Fruit fly (Drosophila melanogaster): Measurements from ENCODE around the gene CG10597.

CG10597 gene

DNA sequence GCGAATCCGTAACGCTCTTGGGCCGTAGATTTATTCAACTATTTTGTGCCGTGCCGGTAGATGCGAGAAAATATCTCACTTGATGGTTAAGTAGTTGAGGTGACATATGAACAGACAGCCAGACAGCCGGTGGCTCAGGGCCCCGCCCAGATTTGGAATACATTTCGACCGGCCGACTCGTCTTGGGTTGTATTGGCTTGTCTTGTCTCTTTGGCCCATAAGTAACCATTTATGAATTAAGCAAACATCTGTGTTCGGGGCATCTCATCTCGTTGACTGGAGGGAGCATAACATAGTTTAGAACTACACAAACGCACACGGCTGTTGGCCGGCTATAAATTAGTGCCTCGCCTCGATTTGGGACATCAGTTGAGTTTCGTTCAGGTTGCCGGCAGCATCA is 24.8 kb downstream of the CG10597 start, which contains the start of gene CG32564:
Gene CG32564 (plus strand): TSS at position 362 of the 400 bp plus-strand sequence.
- TF ChIP-seq Hr83 (GFP tag; optimal IDR thresholded peaks at IDR 0.05; ENCODE audit: poor library complexity, severe bottlenecking) (no peak), Dfd (GFP tag; optimal IDR thresholded peaks at IDR 0.05) (no peak), ey (GFP tag; optimal IDR thresholded peaks at IDR 0.05) (no peak), Sp1 (GFP tag; optimal IDR thresholded peaks at IDR 0.05) (no peak), N (GFP tag; optimal IDR thresholded peaks at IDR 0.05) (no peak), Myc (optimal IDR thresholded peaks at IDR 0.05) (no peak), h (GFP tag; optimal IDR thresholded peaks at IDR 0.05) (no peak), rgr (GFP tag; optimal IDR thresholded peaks at IDR 0.05) (no peak), HLH106 (tag; optimal IDR thresholded peaks at IDR 0.05) (no peak), sv (GFP tag; optimal IDR thresholded peaks at IDR 0.05) (no peak), dsf (GFP tag; optimal IDR thresholded peaks at IDR 0.05; ENCODE audit: borderline replicate concordance) (no peak), GATAd (GFP tag; optimal IDR thresholded peaks at IDR 0.05) (no peak), foxo (GFP tag; optimal IDR thresholded peaks at IDR 0.05) (no peak), dmrt93B (GFP tag; optimal IDR thresholded peaks at IDR 0.05) (no peak), woc (GFP tag; optimal IDR thresholded peaks at IDR 0.05) (no peak), jim (GFP tag; optimal IDR thresholded peaks at IDR 0.05) (no peak)

DNA sequence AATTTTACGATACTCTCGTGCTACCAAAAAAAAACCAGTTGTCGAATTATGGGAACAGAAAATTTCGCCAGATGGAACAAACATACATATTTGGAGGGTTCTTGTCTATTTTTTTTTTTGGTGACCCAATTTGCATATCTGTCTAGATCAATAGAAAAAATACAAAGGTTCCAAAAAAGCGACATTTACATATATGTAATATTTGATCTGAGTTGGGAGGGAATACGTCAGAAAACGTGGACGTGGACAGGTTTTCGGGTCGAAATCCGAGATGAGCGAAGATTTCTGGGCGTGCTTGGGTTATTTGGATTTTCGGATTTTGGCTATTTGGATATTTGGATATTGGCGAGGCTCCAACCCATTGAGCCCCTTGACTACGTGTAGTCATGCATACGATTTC is 25.8 kb downstream of the CG10597 start:
- TF ChIP-seq br (GFP tag; optimal IDR thresholded peaks at IDR 0.05) = no peak
- TF ChIP-seq tai (GFP tag; optimal IDR thresholded peaks at IDR 0.05) = no peak
- TF ChIP-seq foxo (GFP tag; optimal IDR thresholded peaks at IDR 0.05) = no peak
- TF ChIP-seq CG9705 (GFP tag; optimal IDR thresholded peaks at IDR 0.05) = no peak
- no peak for TF ChIP-seq dmrt93B (GFP tag; optimal IDR thresholded peaks at IDR 0.05)
- no peak for TF ChIP-seq N (GFP tag; optimal IDR thresholded peaks at IDR 0.05)
- no peak for TF ChIP-seq ey (GFP tag; optimal IDR thresholded peaks at IDR 0.05)
- TF ChIP-seq Abd-B (GFP tag; optimal IDR thresholded peaks at IDR 0.05) = no peak
- TF ChIP-seq GATAd (GFP tag; optimal IDR thresholded peaks at IDR 0.05) = no peak
- TF ChIP-seq lola (GFP tag; optimal IDR thresholded peaks at IDR 0.05) = no peak
- TF ChIP-seq Sp1 (GFP tag; optimal IDR thresholded peaks at IDR 0.05) = no peak
- no peak for TF ChIP-seq Hr78 (GFP tag; optimal IDR thresholded peaks at IDR 0.05)
- TF ChIP-seq CrebA (GFP tag; optimal IDR thresholded peaks at IDR 0.05; ENCODE audit: borderline replicate concordance) = no peak
- no peak for TF ChIP-seq Myc (optimal IDR thresholded peaks at IDR 0.05)
- TF ChIP-seq Dfd (GFP tag; optimal IDR thresholded peaks at IDR 0.05) = no peak

DNA sequence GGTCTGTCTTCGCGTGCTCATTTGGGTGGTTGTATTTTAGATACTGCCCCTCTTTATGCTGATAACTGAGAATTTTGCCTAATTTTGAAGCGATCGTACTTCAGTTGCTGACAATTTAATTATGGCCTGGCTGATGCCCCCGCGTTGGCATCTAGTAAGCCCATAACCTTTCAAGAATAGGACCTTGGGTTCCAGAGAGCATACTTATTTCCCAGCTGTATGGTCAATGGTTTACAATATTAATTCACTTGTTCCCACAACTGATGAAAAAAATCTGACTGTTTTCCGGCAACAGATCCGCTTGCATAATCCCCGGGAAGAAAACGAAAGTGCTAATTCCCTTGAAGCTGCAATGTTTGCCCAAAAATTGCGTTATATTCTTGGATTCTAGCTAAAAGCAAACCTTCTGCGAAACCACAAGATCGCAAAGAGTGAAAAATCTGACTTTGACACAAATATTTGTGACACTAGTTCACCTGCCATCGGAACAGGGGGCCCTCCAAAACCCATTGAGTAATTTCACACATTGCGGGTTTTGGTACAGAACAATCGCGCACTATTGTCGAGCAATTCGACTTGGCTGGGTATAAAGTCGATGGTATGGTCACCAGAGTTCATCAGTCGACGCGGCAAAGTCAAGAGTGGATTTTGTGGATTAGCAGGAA is 28.2 kb downstream of the CG10597 start, which contains the start of the genes TTLL1A and CG5070:
Gene TTLL1A (minus strand): TSS at position 101 of the 665 bp plus-strand sequence.
Gene CG5070 (plus strand): TSS at position 615 of the 665 bp plus-strand sequence.
- TF ChIP-seq rgr (GFP tag; optimal IDR thresholded peaks at IDR 0.05) (no peak), Hnf4 (GFP tag; optimal IDR thresholded peaks at IDR 0.05) (no peak), dl (GFP tag; optimal IDR thresholded peaks at IDR 0.05; ENCODE audit: insufficient read depth in 1 of 2, partially characterized antibody in 2 of 2) (no peak), sage (GFP tag; optimal IDR thresholded peaks at IDR 0.05) (no peak), woc (GFP tag; optimal IDR thresholded peaks at IDR 0.05) (no peak), usp (GFP tag; optimal IDR thresholded peaks at IDR 0.05) (no peak), br (GFP tag; optimal IDR thresholded peaks at IDR 0.05) (no peak), HLH106 (tag; optimal IDR thresholded peaks at IDR 0.05) (no peak), OdsH (GFP tag; optimal IDR thresholded peaks at IDR 0.05) (no peak), h (GFP tag; optimal IDR thresholded peaks at IDR 0.05) (no peak), pan (optimal IDR thresholded peaks at IDR 0.05) (no peak), foxo (GFP tag; optimal IDR thresholded peaks at IDR 0.05) (no peak), Dif (GFP tag; optimal IDR thresholded peaks at IDR 0.05; ENCODE audit: partially characterized antibody) (no peak), Mio (GFP tag; optimal IDR thresholded peaks at IDR 0.05) (no peak), dsf (GFP tag; optimal IDR thresholded peaks at IDR 0.05; ENCODE audit: borderline replicate concordance) (no peak)

DNA sequence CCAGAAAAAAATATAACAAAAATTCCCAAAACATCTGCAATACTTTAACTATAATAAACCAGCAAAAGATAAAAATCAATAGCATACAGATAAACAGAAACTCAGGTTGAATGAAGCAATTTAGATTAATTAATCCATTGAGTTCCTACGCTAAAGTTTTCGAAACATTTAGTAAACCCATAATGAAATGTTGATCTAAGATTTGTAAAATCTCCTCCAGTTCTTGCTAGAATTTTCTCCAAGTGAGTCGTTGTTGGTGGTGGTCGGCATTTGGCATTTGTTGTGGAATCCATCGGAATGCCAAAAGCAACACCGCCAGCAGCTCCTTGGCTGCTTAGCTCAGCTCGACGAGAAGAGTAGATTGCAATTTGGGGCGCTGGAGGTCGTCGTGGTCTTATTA is 42.7 kb downstream of the CG10597 start:
- no peak for TF ChIP-seq Vsx2 (GFP tag; optimal IDR thresholded peaks at IDR 0.05; ENCODE audit: partially characterized antibody)
- TF ChIP-seq HLH106 (tag; optimal IDR thresholded peaks at IDR 0.05) = peak; percentile 25
